Fruit fly (Drosophila melanogaster) whole organism, prepupa: ENCODE results near the gene CG3407.

Source experiments
- Blimp-1 ChIP-seq: fragments of 200-800 bp; sonication (Bioruptor generic); optimal IDR thresholded peaks from 3 replicates; lab custom pipeline; 2017; ENCODE audit warnings: missing biosample characterization, missing genetic modification characterization, mild to moderate bottlenecking, moderate library complexity, missing genetic modification reagents
- CG11294 ChIP-seq: fragments of 200-800 bp; sonication (Bioruptor generic); IDR thresholded peaks from 2 replicates; pipeline ENCODE4 v1.3.6; 2022; ENCODE audit warnings: missing biosample characterization, missing genetic modification characterization
- CG15336 ChIP-seq: fragments of 200-800 bp; sonication (Bioruptor generic); IDR thresholded peaks from 2 replicates; pipeline ENCODE4 v1.3.6; 2022; ENCODE audit warnings: missing biosample characterization, missing genetic modification characterization
- CG1621 ChIP-seq: fragments of 200-800 bp; sonication (Bioruptor generic); optimal IDR thresholded peaks from 3 replicates; lab custom pipeline; 2018; ENCODE audit warnings: missing biosample characterization, mild to moderate bottlenecking, missing genetic modification characterization
- CG16779 ChIP-seq: fragments of 200-800 bp; sonication (Bioruptor generic); optimal IDR thresholded peaks from 3 replicates; lab custom pipeline; 2017; ENCODE audit warnings: missing biosample characterization, mild to moderate bottlenecking, missing genetic modification characterization
- CG31627 ChIP-seq: fragments of 200-800 bp; sonication (Bioruptor generic); optimal IDR thresholded peaks from 3 replicates; lab custom pipeline; 2016; ENCODE audit warnings: missing biosample characterization, missing genetic modification characterization
- CG32006 ChIP-seq: fragments of 200-800 bp; sonication (Bioruptor generic); optimal IDR thresholded peaks from 3 replicates; lab custom pipeline; 2017; ENCODE audit warnings: missing biosample characterization, mild to moderate bottlenecking, missing genetic modification characterization
- CG34406 ChIP-seq: fragments of 200-800 bp; sonication (Bioruptor generic); optimal IDR thresholded peaks from 3 replicates; lab custom pipeline; 2016; ENCODE audit warnings: missing biosample characterization, missing genetic modification characterization
- CG3919 ChIP-seq: fragments of 200-800 bp; sonication (Bioruptor generic); optimal IDR thresholded peaks from 3 replicates; lab custom pipeline; 2016; ENCODE audit warnings: missing biosample characterization, missing genetic modification characterization
- CG4318 ChIP-seq: fragments of 200-800 bp; sonication (Bioruptor generic); optimal IDR thresholded peaks from 3 replicates; lab custom pipeline; 2017; ENCODE audit warnings: missing biosample characterization, mild to moderate bottlenecking, missing genetic modification characterization
- CG6163 ChIP-seq: fragments of 200-800 bp; sonication (Bioruptor generic); IDR thresholded peaks from 3 replicates; pipeline ENCODE4 v1.3.6; 2022; ENCODE audit warnings: missing biosample characterization, missing genetic modification characterization
- CG6276 ChIP-seq: fragments of 200-800 bp; sonication (Bioruptor generic); optimal IDR thresholded peaks from 2 replicates; lab custom pipeline; 2017; ENCODE audit warnings: missing biosample characterization, mild to moderate bottlenecking, missing genetic modification characterization
- CG6792 ChIP-seq: fragments of 200-800 bp; sonication (Bioruptor generic); optimal IDR thresholded peaks from 3 replicates; lab custom pipeline; 2016; ENCODE audit warnings: missing biosample characterization, missing genetic modification characterization
- CG6808 ChIP-seq: fragments of 200-800 bp; sonication (Bioruptor generic); optimal IDR thresholded peaks from 3 replicates; lab custom pipeline; 2017; ENCODE audit warnings: missing biosample characterization, missing genetic modification characterization, mild to moderate bottlenecking, moderate library complexity, missing genetic modification reagents
- CG6854 ChIP-seq: fragments of 200-800 bp; sonication (Bioruptor generic); optimal IDR thresholded peaks from 2 replicates; lab custom pipeline; 2017; ENCODE audit warnings: missing biosample characterization, mild to moderate bottlenecking, missing genetic modification characterization
- CG7368 ChIP-seq: fragments of 200-800 bp; sonication (Bioruptor generic); optimal IDR thresholded peaks from 3 replicates; lab custom pipeline; 2016; ENCODE audit warnings: missing biosample characterization, missing genetic modification characterization
- CG8119 ChIP-seq: fragments of 200-800 bp; sonication (Bioruptor generic); IDR thresholded peaks from 3 replicates; pipeline ENCODE4 v1.3.6; 2022; ENCODE audit warnings: missing biosample characterization, missing genetic modification characterization
- CG8319 ChIP-seq: fragments of 200-800 bp; sonication (Bioruptor generic); optimal IDR thresholded peaks from 3 replicates; lab custom pipeline; 2016; ENCODE audit warnings: missing biosample characterization, missing genetic modification characterization
- CG9139 ChIP-seq: fragments of 200-800 bp; sonication (Bioruptor generic); optimal IDR thresholded peaks from 3 replicates; lab custom pipeline; 2017; ENCODE audit warnings: missing biosample characterization, mild to moderate bottlenecking, missing genetic modification characterization
- Eip75B ChIP-seq: fragments of 200-800 bp; sonication (Bioruptor generic); optimal IDR thresholded peaks from 3 replicates; lab custom pipeline; 2016; ENCODE audit warnings: missing biosample characterization, missing genetic modification characterization
- Eip78C ChIP-seq: fragments of 200-800 bp; sonication (Bioruptor generic); peaks from one replicate; lab custom pipeline; 2016; ENCODE audit warnings: missing biosample characterization, missing genetic modification characterization
- Eip93F ChIP-seq: fragments of 200-800 bp; sonication (Bioruptor generic); optimal IDR thresholded peaks from 2 replicates; lab custom pipeline; 2016; ENCODE audit warnings: missing biosample characterization, mild to moderate bottlenecking, missing genetic modification characterization
- Ets21C ChIP-seq: fragments of 200-800 bp; sonication (Bioruptor generic); optimal IDR thresholded peaks from 3 replicates; lab custom pipeline; 2016; ENCODE audit warnings: missing biosample characterization, missing genetic modification characterization
- Ets96B ChIP-seq: fragments of 200-800 bp; optimal IDR thresholded peaks from 2 replicates; lab custom pipeline; 2019; ENCODE audit warnings: missing biosample characterization, mild to moderate bottlenecking, missing genetic modification characterization, moderate library complexity
- Gug ChIP-seq: fragments of 200-800 bp; sonication (Bioruptor generic); IDR thresholded peaks from 2 replicates; pipeline ENCODE4 v1.3.6; 2022; ENCODE audit warnings: missing biosample characterization, missing genetic modification characterization
- Hr38 ChIP-seq: sonication (Bioruptor generic); optimal IDR thresholded peaks from 2 replicates; lab custom pipeline; 2016; ENCODE audit warnings: missing biosample characterization, missing genetic modification characterization
- Lpt ChIP-seq: fragments of 200-800 bp; sonication (Bioruptor generic); optimal IDR thresholded peaks from 3 replicates; lab custom pipeline; 2016; ENCODE audit warnings: missing biosample characterization, missing genetic modification characterization
- Smox ChIP-seq: fragments of 200-800 bp; sonication (Bioruptor generic); optimal IDR thresholded peaks from 3 replicates; lab custom pipeline; 2016; ENCODE audit warnings: missing biosample characterization, missing genetic modification characterization
- Sox102F ChIP-seq: fragments of 200-800 bp; sonication (Bioruptor generic); optimal IDR thresholded peaks from 2 replicates; lab custom pipeline; 2016; ENCODE audit warnings: missing biosample characterization, mild to moderate bottlenecking, missing genetic modification characterization
- Sox14 ChIP-seq: fragments of 200-800 bp; sonication (Bioruptor generic); optimal IDR thresholded peaks from 3 replicates; lab custom pipeline; 2016; ENCODE audit warnings: missing biosample characterization, missing genetic modification characterization
- achi ChIP-seq: fragments of 200-800 bp; sonication (Bioruptor generic); optimal IDR thresholded peaks from 3 replicates; lab custom pipeline; 2016; ENCODE audit warnings: missing biosample characterization, missing genetic modification characterization
- acj6 ChIP-seq: fragments of 200-800 bp; sonication (Bioruptor generic); optimal IDR thresholded peaks from 3 replicates; lab custom pipeline; 2016; ENCODE audit warnings: missing biosample characterization, missing genetic modification characterization
- cyc ChIP-seq: fragments of 200-800 bp; sonication (Bioruptor generic); optimal IDR thresholded peaks from 3 replicates; lab custom pipeline; 2016; ENCODE audit warnings: missing biosample characterization, missing genetic modification characterization
- dac ChIP-seq: fragments of 200-800 bp; sonication (Bioruptor generic); optimal IDR thresholded peaks from 2 replicates; lab custom pipeline; 2017; ENCODE audit warnings: missing biosample characterization, mild to moderate bottlenecking, missing genetic modification characterization
- dsx ChIP-seq: fragments of 200-800 bp; optimal IDR thresholded peaks from 3 replicates; lab custom pipeline; 2019; ENCODE audit warnings: missing biosample characterization, mild to moderate bottlenecking, missing genetic modification characterization, moderate library complexity; ENCODE audit not compliant: poor library complexity, severe bottlenecking
- eg ChIP-seq: fragments of 200-800 bp; sonication (Bioruptor generic); IDR thresholded peaks from 3 replicates; pipeline ENCODE4 v1.3.6; 2022; ENCODE audit warnings: missing biosample characterization, missing genetic modification characterization
- esn ChIP-seq: fragments of 200-800 bp; sonication (Bioruptor generic); optimal IDR thresholded peaks from 2 replicates; lab custom pipeline; 2016; ENCODE audit warnings: missing biosample characterization, mild to moderate bottlenecking, missing genetic modification characterization, moderate library complexity
- fd59A ChIP-seq: fragments of 200-800 bp; sonication (Bioruptor generic); optimal IDR thresholded peaks from 2 replicates; lab custom pipeline; 2017; ENCODE audit warnings: missing biosample characterization, mild to moderate bottlenecking, missing genetic modification characterization, missing genetic modification reagents
- fd85E ChIP-seq: fragments of 200-800 bp; sonication (Bioruptor generic); optimal IDR thresholded peaks from 3 replicates; lab custom pipeline; 2016; ENCODE audit warnings: missing biosample characterization, missing genetic modification characterization
- fkh ChIP-seq: fragments of 200-800 bp; sonication (Bioruptor generic); optimal IDR thresholded peaks from 3 replicates; lab custom pipeline; 2017; ENCODE audit warnings: missing biosample characterization, mild to moderate bottlenecking, missing genetic modification characterization, moderate library complexity
- lz ChIP-seq: fragments of 200-800 bp; sonication (Bioruptor generic); optimal IDR thresholded peaks from 3 replicates; lab custom pipeline; 2016; ENCODE audit warnings: missing biosample characterization, missing genetic modification characterization
- net ChIP-seq: fragments of 200-800 bp; sonication (Bioruptor generic); optimal IDR thresholded peaks from 3 replicates; lab custom pipeline; 2016; ENCODE audit warnings: missing biosample characterization, missing genetic modification characterization
- pdm3 ChIP-seq: fragments of 200-800 bp; sonication (Bioruptor generic); optimal IDR thresholded peaks from 3 replicates; lab custom pipeline; 2016; ENCODE audit warnings: missing biosample characterization, missing genetic modification characterization
- salr ChIP-seq, 2 experiments: fragments of 200-800 bp; sonication (Bioruptor generic); optimal IDR thresholded peaks; 3 replicates each; lab custom pipeline; 2016 to 2018; ENCODE audit warnings: missing biosample characterization in 2 of 2, missing genetic modification characterization in 2 of 2, mild to moderate bottlenecking in 1 of 2
- spab ChIP-seq: fragments of 200-800 bp; sonication (Bioruptor generic); optimal IDR thresholded peaks from 2 replicates; lab custom pipeline; 2017; ENCODE audit warnings: missing biosample characterization, mild to moderate bottlenecking, missing genetic modification characterization, missing genetic modification reagents
- ss ChIP-seq, 2 experiments: fragments of 200-800 bp; sonication (Bioruptor generic); optimal IDR thresholded peaks; 2 replicates in 1 of 2; 3 replicates in 1 of 2; lab custom pipeline; 2017 to 2018; ENCODE audit warnings: mild to moderate bottlenecking in 2 of 2, missing biosample characterization in 2 of 2, missing genetic modification characterization in 2 of 2, moderate library complexity in 1 of 2
- topi ChIP-seq: fragments of 200-800 bp; sonication (Bioruptor generic); optimal IDR thresholded peaks from 3 replicates; lab custom pipeline; 2016; ENCODE audit warnings: missing biosample characterization, missing genetic modification characterization
- vri ChIP-seq: fragments of 200-800 bp; sonication (Bioruptor generic); optimal IDR thresholded peaks from 3 replicates; lab custom pipeline; 2016; ENCODE audit warnings: missing biosample characterization, mild to moderate bottlenecking, missing genetic modification characterization

The CG3407 gene

DNA sequence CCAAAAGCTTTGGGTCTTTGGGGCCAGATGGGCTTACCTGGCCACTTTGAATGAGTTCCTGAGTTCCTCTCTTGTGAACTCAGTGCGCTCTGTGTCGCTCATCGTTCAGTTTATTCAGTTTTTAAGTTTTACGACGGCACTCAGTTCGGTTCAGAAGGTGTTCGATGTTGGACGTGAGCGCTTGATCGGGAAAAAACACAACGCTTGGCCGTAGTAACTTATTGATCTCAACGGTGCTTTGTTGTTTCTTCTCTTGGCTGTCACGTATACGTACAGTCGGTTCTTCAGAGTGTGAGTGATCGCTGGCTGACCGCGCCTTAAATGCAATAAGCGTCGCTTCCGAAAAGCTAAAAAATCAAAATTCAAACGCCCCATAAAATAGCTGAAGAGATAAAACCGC is 26.2 kb downstream of the CG3407 start, which contains the start of gene bark:
Gene bark, plus strand, starts transcription at position 140 of the 400 bp plus-strand sequence.
- TF ChIP-seq CG32006: no peak
- TF ChIP-seq ss (GFP tag; optimal IDR thresholded peaks at IDR 0.05; lab: Kevin White, UChicago): peak; percentile 25 to 56
- peak; percentile 21 for TF ChIP-seq fkh (GFP tag; lab: Kevin White, UChicago)
- no peak for TF ChIP-seq CG4318
- peak; percentile 53; the same call in 1 of the 3 replicates for TF ChIP-seq eg (GFP tag; lab: Robert Waterston, UW)
- peak; percentile 39 for TF ChIP-seq topi (GFP tag; lab: Kevin White, UChicago)
- TF ChIP-seq Hr38 (GFP tag; lab: Kevin White, UChicago): no peak
- no peak for TF ChIP-seq Ets21C
- TF ChIP-seq CG16779 (tag; lab: Kevin White, UChicago): peak; percentile 53
- TF ChIP-seq net (GFP tag; lab: Kevin White, UChicago): peak; percentile 4
- no peak for TF ChIP-seq acj6 (GFP tag; lab: Kevin White, UChicago)
- TF ChIP-seq CG1621 (tag; lab: Kevin White, UChicago): peak; percentile 16
- TF ChIP-seq CG15336 (GFP tag; lab: Robert Waterston, UW): peak; percentile 38; the same call in 1 of the 2 replicates
- peak; percentile 46 for TF ChIP-seq Sox102F (GFP tag; lab: Kevin White, UChicago)
- TF ChIP-seq Sox14: peak; percentile 58
- no peak for TF ChIP-seq esn
- TF ChIP-seq Lpt (GFP tag; lab: Kevin White, UChicago): peak; percentile 0
- TF ChIP-seq CG3919: peak; percentile 59
- TF ChIP-seq pdm3: no peak
- TF ChIP-seq CG6854 (GFP tag; lab: Kevin White, UChicago): peak; percentile 75
- TF ChIP-seq CG34406 (GFP tag; lab: Kevin White, UChicago): no peak
- TF ChIP-seq Eip78C (GFP tag; lab: Kevin White, UChicago): peak; percentile 65
- no peak for TF ChIP-seq lz (GFP tag; lab: Kevin White, UChicago)
- peak; percentile 65 for TF ChIP-seq CG6163
- TF ChIP-seq CG9139 (GFP tag; lab: Kevin White, UChicago): peak; percentile 65
- TF ChIP-seq dsx (GFP tag; lab: Kevin White, UChicago): peak; percentile 20
- peak; percentile 81 for TF ChIP-seq vri (GFP tag; lab: Kevin White, UChicago)
- TF ChIP-seq Eip75B: peak; percentile 7

dm6 chr2L:3786246-3786645 is 27.0 kb downstream of the CG3407 start:
- TF ChIP-seq cyc (GFP tag; lab: Kevin White, UChicago) (peak; percentile 79), CG15336 (GFP tag; lab: Robert Waterston, UW) (no peak), dac (peak; percentile 18), CG1621 (tag; lab: Kevin White, UChicago) (no peak), CG6276 (no peak), Ets96B (tag; lab: Kevin White, UChicago) (no peak), CG11294 (no peak), CG6808 (GFP tag; lab: Kevin White, UChicago) (no peak), Hr38 (GFP tag; lab: Kevin White, UChicago) (no peak), fkh (GFP tag; lab: Kevin White, UChicago) (no peak), CG8319 (GFP tag; lab: Kevin White, UChicago) (peak; percentile 32), Blimp-1 (GFP tag; lab: Kevin White, UChicago) (no peak), Smox (peak; percentile 64), CG6854 (GFP tag; lab: Kevin White, UChicago) (no peak), acj6 (GFP tag; lab: Kevin White, UChicago) (peak; percentile 71), Sox102F (GFP tag; lab: Kevin White, UChicago) (peak; percentile 63), salr (GFP tag; optimal IDR thresholded peaks at IDR 0.05; lab: Kevin White, UChicago) (peak in 1 of 2 experiments; percentile 67), CG6163 (peak; percentile 51; the same call in 2 of the 3 replicates), CG7368 (GFP tag; lab: Kevin White, UChicago) (peak; percentile 27), fd59A (GFP tag; lab: Kevin White, UChicago) (peak; percentile 19), CG31627 (GFP tag; lab: Kevin White, UChicago) (peak; percentile 88), Gug (GFP tag; lab: Robert Waterston, UW) (no peak), CG16779 (tag; lab: Kevin White, UChicago) (no peak), fd85E (no peak), spab (GFP tag; lab: Kevin White, UChicago) (no peak), CG8119 (GFP tag; lab: Robert Waterston, UW) (no peak), lz (GFP tag; lab: Kevin White, UChicago) (peak; percentile 86), Eip93F (GFP tag; lab: Kevin White, UChicago) (no peak), dsx (GFP tag; lab: Kevin White, UChicago) (no peak), CG6792 (GFP tag; lab: Kevin White, UChicago) (peak; percentile 47), topi (GFP tag; lab: Kevin White, UChicago) (peak; percentile 43), achi (peak; percentile 32), Ets21C (peak; percentile 51), Lpt (GFP tag; lab: Kevin White, UChicago) (no peak), net (GFP tag; lab: Kevin White, UChicago) (peak; percentile 68)
